Worm (Caenorhabditis elegans): ENCODE measurements around the gene spp-9.

ce11 chrX:11480990-11481824 lies 6.4 kb upstream of the spp-9 start:
- TF ChIP-seq ceh-36 (tag; optimal IDR thresholded peaks at IDR 0.05) (no peak), ama-1 (optimal IDR thresholded peaks at IDR 0.05) (no peak), tra-4 (tag; optimal IDR thresholded peaks at IDR 0.05) (no peak), aly-1 (tag; optimal IDR thresholded peaks at IDR 0.05) (no peak), hmbx-1 (tag; optimal IDR thresholded peaks at IDR 0.05) (no peak), B0310.2 (tag; optimal IDR thresholded peaks at IDR 0.05) (no peak), pes-1 (GFP tag; IDR thresholded peaks at IDR 0.05) (no peak)

All from whole organism, early embryonic.